Worm (Caenorhabditis elegans): ENCODE results near the gene Y22D7AL.1.
A peak's percentile ranks its signal among the peaks of the same experiment; 100 is the strongest.

The Y22D7AL.1 gene

ce11 chrIII:1698842-1699241, 46.6 kb downstream of the Y22D7AL.1 start, which contains the start of gene fbxa-74:
TSS of gene fbxa-74 (minus strand) at chrIII:1698986.
- 0 out of 2 replicates have a peak, but pooled peaks have one; percentile 37 for TF ChIP-seq F37B4.10 (GFP tag; IDR thresholded peaks at IDR 0.05)
- peak; percentile 71 for TF ChIP-seq nhr-80 (tag; optimal IDR thresholded peaks at IDR 0.05)
- TF ChIP-seq attf-5 (GFP tag; optimal IDR thresholded peaks at IDR 0.05), result no peak
- peak; percentile 35; the same call in 1 of the 2 replicates for TF ChIP-seq cebp-1 (GFP tag; IDR thresholded peaks at IDR 0.05)
- TF ChIP-seq cebp-1 (tag; optimal IDR thresholded peaks at IDR 0.05), result peak; percentile 57
- TF ChIP-seq egl-44 (GFP tag; IDR thresholded peaks at IDR 0.05), result no peak
